Fruit fly (Drosophila melanogaster): Measurements from ENCODE around the gene Acp36DE.

- TF ChIP-seq ttk (optimal IDR thresholded peaks at IDR 0.05), result no peak
- TF ChIP-seq psq (optimal IDR thresholded peaks at IDR 0.05), result no peak
- no peak for TF ChIP-seq h (optimal IDR thresholded peaks at IDR 0.05)
- no peak for TF ChIP-seq insv (optimal IDR thresholded peaks at IDR 0.05)
Observed at dm6 chr2L:18352808-18353207, 6.0 kb downstream of the Acp36DE start.

Data from Kc167 (cell line).